Comparison of ENCODE assay signal across 6 fruit fly cellular contexts in genomic region chr3L:3225769-3226457, dm6.
TF ChIP-seq lines count a peak whose summit lies in the region.

No protein-coding gene starts in this region.

- no peak for TF ChIP-seq CTCF in whole organism, embryonic (GFP tag; optimal IDR thresholded peaks at IDR 0.05; lab: Kevin White, UChicago)

TF ChIP-seq in whole organism, 6 proteins besides CTCF, POLR2A, EP300 and RAD21:
- TF ChIP-seq CG8478 (optimal IDR thresholded peaks at IDR 0.05; lab: Kevin White, UChicago) = peak; percentile 53
- no peak for TF ChIP-seq usp (GFP tag; optimal IDR thresholded peaks at IDR 0.05; lab: Kevin White, UChicago)
- peak; percentile 99 for TF ChIP-seq Dll (optimal IDR thresholded peaks at IDR 0.05; lab: Kevin White, UChicago)

TF ChIP-seq in whole organism, adult, 20 proteins besides CTCF, POLR2A, EP300 and RAD21 (continues in another document):
- TF ChIP-seq Mnt (GFP tag; optimal IDR thresholded peaks at IDR 0.05; lab: Kevin White, UChicago) (peak; percentile 72), CG12768 (GFP tag; optimal IDR thresholded peaks at IDR 0.05; lab: Kevin White, UChicago) (peak; percentile 67), CG7101 (tag; optimal IDR thresholded peaks at IDR 0.05; lab: Kevin White, UChicago) (peak; percentile 25), CG5204 (GFP tag; optimal IDR thresholded peaks at IDR 0.05; lab: Kevin White, UChicago) (no peak), Crg-1 (GFP tag; optimal IDR thresholded peaks at IDR 0.05; lab: Kevin White, UChicago) (peak; percentile 13), pad (GFP tag; optimal IDR thresholded peaks at IDR 0.05; lab: Kevin White, UChicago) (peak; percentile 26), CG33017 (tag; optimal IDR thresholded peaks at IDR 0.05; lab: Kevin White, UChicago) (peak; percentile 44), bab1 (GFP tag; optimal IDR thresholded peaks at IDR 0.05; lab: Kevin White, UChicago) (no peak), Hr96 (GFP tag; optimal IDR thresholded peaks at IDR 0.05; lab: Kevin White, UChicago) (no peak), cnc (optimal IDR thresholded peaks at IDR 0.05; lab: Kevin White, UChicago) (no peak), cic (GFP tag; optimal IDR thresholded peaks at IDR 0.05; lab: Kevin White, UChicago) (peak; percentile 72), ovo (GFP tag; optimal IDR thresholded peaks at IDR 0.05; lab: Kevin White, UChicago) (no peak), CG14711 (tag; optimal IDR thresholded peaks at IDR 0.05; lab: Kevin White, UChicago) (no peak), CG7045 (GFP tag; optimal IDR thresholded peaks at IDR 0.05; lab: Kevin White, UChicago) (peak; percentile 32), toe (GFP tag; optimal IDR thresholded peaks at IDR 0.05; lab: Kevin White, UChicago) (no peak), tj (GFP tag; optimal IDR thresholded peaks at IDR 0.05; lab: Kevin White, UChicago) (no peak), CG11617 (GFP tag; optimal IDR thresholded peaks at IDR 0.05; lab: Kevin White, UChicago) (peak; percentile 49), Clk (GFP tag; optimal IDR thresholded peaks at IDR 0.05; lab: Kevin White, UChicago) (no peak)

TF ChIP-seq in whole organism, embryonic, 481 proteins besides CTCF, POLR2A, EP300 and RAD21 (continues in another document):
- TF ChIP-seq Usf (GFP tag; optimal IDR thresholded peaks at IDR 0.05; lab: Kevin White, UChicago) (no peak), CG34422 (GFP tag; IDR thresholded peaks at IDR 0.05; lab: Robert Waterston, UW) (peak; percentile 28; the same call in 1 of the 3 replicates), CG10543 (GFP tag; optimal IDR thresholded peaks at IDR 0.05; lab: Kevin White, UChicago) (peak; percentile 23), Atf6 (GFP tag; IDR thresholded peaks at IDR 0.05; lab: Robert Waterston, UW) (peak; percentile 50; the same call in 1 of the 2 replicates), sob (GFP tag; IDR thresholded peaks at IDR 0.05; lab: Robert Waterston, UW) (peak; percentile 20; the same call in 1 of the 2 replicates), tna (GFP tag; IDR thresholded peaks at IDR 0.05; lab: Robert Waterston, UW; ENCODE audit: partially characterized antibody) (no peak), pros (GFP tag; optimal IDR thresholded peaks at IDR 0.05; lab: Kevin White, UChicago) (peak; percentile 58), CG1792 (GFP tag; optimal IDR thresholded peaks at IDR 0.05; lab: Kevin White, UChicago) (no peak), CG12155 (GFP tag; optimal IDR thresholded peaks at IDR 0.05; lab: Kevin White, UChicago) (peak; percentile 19), fd64A (GFP tag; optimal IDR thresholded peaks at IDR 0.05; lab: Kevin White, UChicago) (no peak), BtbVII (GFP tag; optimal IDR thresholded peaks at IDR 0.05; lab: Kevin White, UChicago) (peak; percentile 51), HmgZ (tag; optimal IDR thresholded peaks at IDR 0.05; lab: Kevin White, UChicago) (no peak), CG12219 (GFP tag; optimal IDR thresholded peaks at IDR 0.05; lab: Kevin White, UChicago) (peak; percentile 57), Sox100B (GFP tag; optimal IDR thresholded peaks at IDR 0.05; lab: Kevin White, UChicago) (no peak), ftz-f1 (GFP tag; optimal IDR thresholded peaks at IDR 0.05; lab: Kevin White, UChicago) (peak; percentile 34), Fer1 (GFP tag; optimal IDR thresholded peaks at IDR 0.05; lab: Kevin White, UChicago) (peak; percentile 26), inv (GFP tag; IDR thresholded peaks at IDR 0.05; lab: Robert Waterston, UW; ENCODE audit: partially characterized antibody) (no peak)

TF ChIP-seq in whole organism, prepupa, 60 proteins besides CTCF, POLR2A, EP300 and RAD21 (continues in another document):
- TF ChIP-seq Eip78C (GFP tag; lab: Kevin White, UChicago) (no peak), Hr39 (GFP tag; optimal IDR thresholded peaks at IDR 0.05; lab: Kevin White, UChicago) (no peak), ss (GFP tag; optimal IDR thresholded peaks at IDR 0.05; lab: Kevin White, UChicago) (peak in 1 of 2 experiments; percentile 79), Eip75B (GFP tag; optimal IDR thresholded peaks at IDR 0.05; lab: Kevin White, UChicago) (no peak), fkh (GFP tag; optimal IDR thresholded peaks at IDR 0.05; lab: Kevin White, UChicago) (no peak), CG6163 (GFP tag; IDR thresholded peaks at IDR 0.05; lab: Robert Waterston, UW) (peak; percentile 34; the same call in 1 of the 3 replicates), vri (GFP tag; optimal IDR thresholded peaks at IDR 0.05; lab: Kevin White, UChicago) (peak; percentile 52), Gug (GFP tag; IDR thresholded peaks at IDR 0.05; lab: Robert Waterston, UW) (no peak), CG31627 (GFP tag; optimal IDR thresholded peaks at IDR 0.05; lab: Kevin White, UChicago) (no peak), CG11294 (GFP tag; IDR thresholded peaks at IDR 0.05; lab: Robert Waterston, UW) (no peak), Ets96B (tag; optimal IDR thresholded peaks at IDR 0.05; lab: Kevin White, UChicago) (peak; percentile 57), Eip93F (GFP tag; optimal IDR thresholded peaks at IDR 0.05; lab: Kevin White, UChicago) (no peak), CG16779 (tag; optimal IDR thresholded peaks at IDR 0.05; lab: Kevin White, UChicago) (peak; percentile 82), CG6808 (GFP tag; optimal IDR thresholded peaks at IDR 0.05; lab: Kevin White, UChicago) (no peak), topi (GFP tag; optimal IDR thresholded peaks at IDR 0.05; lab: Kevin White, UChicago) (no peak), salr (GFP tag; optimal IDR thresholded peaks at IDR 0.05; lab: Kevin White, UChicago) (peak in 1 of 2 experiments; percentile 27), fd85E (GFP tag; optimal IDR thresholded peaks at IDR 0.05; lab: Kevin White, UChicago) (no peak), CG4318 (GFP tag; optimal IDR thresholded peaks at IDR 0.05; lab: Kevin White, UChicago) (no peak), Blimp-1 (GFP tag; optimal IDR thresholded peaks at IDR 0.05; lab: Kevin White, UChicago) (no peak), CG7368 (GFP tag; optimal IDR thresholded peaks at IDR 0.05; lab: Kevin White, UChicago) (no peak)

TF ChIP-seq in whole organism, pupa, 21 proteins besides CTCF, POLR2A, EP300 and RAD21 (continues in another document):
- TF ChIP-seq Snoo (tag; optimal IDR thresholded peaks at IDR 0.05; lab: Kevin White, UChicago) = no peak
- no peak for TF ChIP-seq CG10348 (GFP tag; IDR thresholded peaks at IDR 0.05; lab: Robert Waterston, UW)
- TF ChIP-seq CG17806 (tag; optimal IDR thresholded peaks at IDR 0.05; lab: Kevin White, UChicago) = peak; percentile 22
- peak; percentile 16 for TF ChIP-seq CG8301 (tag; optimal IDR thresholded peaks at IDR 0.05; lab: Kevin White, UChicago)
- no peak for TF ChIP-seq CG8159 (tag; optimal IDR thresholded peaks at IDR 0.05; lab: Kevin White, UChicago)
- peak; percentile 62 for TF ChIP-seq gl (tag; optimal IDR thresholded peaks at IDR 0.05; lab: Kevin White, UChicago)
- peak; percentile 58 for TF ChIP-seq CG4496 (GFP tag; IDR thresholded peaks at IDR 0.05; lab: Robert Waterston, UW)
- no peak for TF ChIP-seq Pif1B (GFP tag; optimal IDR thresholded peaks at IDR 0.05; lab: Kevin White, UChicago)
- TF ChIP-seq CG32121 (GFP tag; IDR thresholded peaks at IDR 0.05; lab: Robert Waterston, UW) = peak; percentile 50; the same call in 1 of the 2 replicates
- TF ChIP-seq CG14655 (GFP tag; optimal IDR thresholded peaks at IDR 0.05; lab: Kevin White, UChicago) = peak; percentile 52
- TF ChIP-seq CG34367 (tag; optimal IDR thresholded peaks at IDR 0.05; lab: Kevin White, UChicago) = peak; percentile 19
- no peak for TF ChIP-seq CG9948 (tag; optimal IDR thresholded peaks at IDR 0.05; lab: Kevin White, UChicago)
- TF ChIP-seq CG12605 (GFP tag; IDR thresholded peaks at IDR 0.05; lab: Robert Waterston, UW) = peak; percentile 59
- 0 out of 2 replicates have a peak, but pooled peaks have one; percentile 8 for TF ChIP-seq rn (GFP tag; IDR thresholded peaks at IDR 0.05; lab: Robert Waterston, UW)
- peak; percentile 63 for TF ChIP-seq CG13204 (GFP tag; optimal IDR thresholded peaks at IDR 0.05; lab: Kevin White, UChicago)
- no peak for TF ChIP-seq Pif1A (GFP tag; optimal IDR thresholded peaks at IDR 0.05; lab: Kevin White, UChicago)
- TF ChIP-seq EcR (GFP tag; optimal IDR thresholded peaks at IDR 0.05; lab: Kevin White, UChicago) = peak; percentile 53
- TF ChIP-seq fd96Ca (GFP tag; IDR thresholded peaks at IDR 0.05; lab: Robert Waterston, UW) = peak; percentile 76; the same call in 2 of the 3 replicates
- TF ChIP-seq CG15710 (tag; optimal IDR thresholded peaks at IDR 0.05; lab: Kevin White, UChicago) = peak; percentile 42
- peak; percentile 65 for TF ChIP-seq Ets98B (GFP tag; IDR thresholded peaks at IDR 0.05; lab: Robert Waterston, UW)

TF ChIP-seq in whole organism, wandering third instar larva, 38 proteins besides CTCF, POLR2A, EP300 and RAD21:
- TF ChIP-seq Dif (GFP tag; optimal IDR thresholded peaks at IDR 0.05; lab: Kevin White, UChicago; ENCODE audit: partially characterized antibody) (peak; percentile 99), lola (GFP tag; optimal IDR thresholded peaks at IDR 0.05; lab: Kevin White, UChicago) (peak; percentile 83), dl (GFP tag; optimal IDR thresholded peaks at IDR 0.05; lab: Kevin White, UChicago; ENCODE audit: insufficient read depth in 1 of 2, partially characterized antibody in 2 of 2) (peak in 1 of 2 experiments; percentile 92), fru (GFP tag; optimal IDR thresholded peaks at IDR 0.05; lab: Kevin White, UChicago) (no peak), Myc (optimal IDR thresholded peaks at IDR 0.05; lab: Kevin White, UChicago) (no peak), psq (GFP tag; optimal IDR thresholded peaks at IDR 0.05; lab: Kevin White, UChicago) (peak; percentile 66), Sp1 (GFP tag; optimal IDR thresholded peaks at IDR 0.05; lab: Kevin White, UChicago) (peak; percentile 20), CG32264 (GFP tag; optimal IDR thresholded peaks at IDR 0.05; lab: Kevin White, UChicago) (no peak), br (GFP tag; optimal IDR thresholded peaks at IDR 0.05; lab: Kevin White, UChicago) (peak; percentile 35)
